Worm (Caenorhabditis elegans) whole organism, young adult: ENCODE measurements around the gene srj-37.

Experiments used
- B0035.1 ChIP-seq: sonication (generic microtip); optimal IDR thresholded peaks from 2 replicates; lab custom pipeline; 2016; ENCODE audit warnings: missing genetic modification characterization, mild to moderate bottlenecking, missing compliant biosample characterization, missing genotype, missing genetic modification reagents
- F10E7.11 ChIP-seq: sonication (generic microtip); optimal IDR thresholded peaks from 2 replicates; lab custom pipeline; 2017; ENCODE audit warnings: mild to moderate bottlenecking, missing genetic modification characterization, moderate library complexity, missing compliant biosample characterization
- K11D2.4 ChIP-seq: fragments of 200-800 bp; sonication (Bioruptor generic); IDR thresholded peaks from 2 replicates; pipeline ENCODE4 v1.3.6; 2022; ENCODE audit warnings: missing genetic modification reagents, missing genetic modification characterization, missing compliant biosample characterization
- Y53G8AR.9 ChIP-seq: fragments of 200-800 bp; sonication (Bioruptor generic); conservative IDR thresholded peaks from 2 replicates; pipeline ENCODE4 v1.3.6; 2022; ENCODE audit warnings: missing genetic modification reagents, missing genetic modification characterization, missing compliant biosample characterization
- Y56A3A.18 ChIP-seq: fragments of 200-800 bp; sonication (Bioruptor generic); IDR thresholded peaks from 2 replicates; pipeline ENCODE4 v1.3.6; 2022; ENCODE audit warnings: missing genetic modification reagents, missing genetic modification characterization, missing compliant biosample characterization
- ama-1 ChIP-seq, 3 experiments: fragments of 150-350 bp in 1 of 3; sonication (generic microtip) in 2 of 3; optimal IDR thresholded peaks; 2 replicates each; lab custom pipeline; 2014 to 2018; ENCODE audit warnings: missing biosample characterization in 2 of 3, missing genetic modification characterization in 2 of 3, missing genetic modification reagents in 2 of 3
- ceh-27 ChIP-seq: fragments of 200-800 bp; sonication (Bioruptor generic); optimal IDR thresholded peaks from 2 replicates; lab custom pipeline; 2018; ENCODE audit warnings: mild to moderate bottlenecking, missing genetic modification characterization, moderate library complexity, missing compliant biosample characterization
- ceh-40 ChIP-seq: fragments of 200-800 bp; sonication (Bioruptor generic); IDR thresholded peaks from 2 replicates; pipeline ENCODE4 v1.3.6; 2022; ENCODE audit warnings: missing genetic modification characterization, missing compliant biosample characterization
- ceh-91 ChIP-seq: fragments of 200-800 bp; sonication (Bioruptor generic); IDR thresholded peaks from 2 replicates; pipeline ENCODE4 v1.3.6; 2022; ENCODE audit warnings: missing genetic modification reagents, missing genetic modification characterization, missing compliant biosample characterization
- ets-4 ChIP-seq: fragments of 200-800 bp; sonication (Bioruptor generic); optimal IDR thresholded peaks from 2 replicates; lab custom pipeline; 2018; ENCODE audit warnings: mild to moderate bottlenecking, missing genetic modification characterization, missing compliant biosample characterization
- lag-1 ChIP-seq: fragments of 200-800 bp; sonication (Bioruptor generic); IDR thresholded peaks from 2 replicates; pipeline ENCODE4 v1.3.6; 2022; ENCODE audit warnings: missing genetic modification reagents, missing genetic modification characterization, missing compliant biosample characterization
- let-526 ChIP-seq: fragments of 200-800 bp; sonication (Bioruptor generic); IDR thresholded peaks from 2 replicates; pipeline ENCODE4 v1.3.6; 2022; ENCODE audit warnings: missing genetic modification reagents, missing genetic modification characterization, missing compliant biosample characterization
- lsy-27 ChIP-seq: sonication (generic microtip); optimal IDR thresholded peaks from 2 replicates; lab custom pipeline; 2017; ENCODE audit warnings: missing genetic modification characterization, mild to moderate bottlenecking, missing compliant biosample characterization, antibody characterized with exemption, missing genotype, borderline replicate concordance; ENCODE audit not compliant: insufficient read depth
- madf-6 ChIP-seq: fragments of 200-800 bp; sonication (Bioruptor generic); IDR thresholded peaks from 2 replicates; pipeline ENCODE4 v1.3.6; 2022; ENCODE audit warnings: missing genetic modification reagents, missing genetic modification characterization, missing compliant biosample characterization
- madf-8 ChIP-seq: fragments of 200-800 bp; sonication (Bioruptor generic); conservative IDR thresholded peaks from 2 replicates; pipeline ENCODE4 v1.3.6; 2022; ENCODE audit warnings: missing genetic modification reagents, missing genetic modification characterization, missing compliant biosample characterization
- nfya-1 ChIP-seq: sonication (generic microtip); optimal IDR thresholded peaks from 2 replicates; lab custom pipeline; 2017; ENCODE audit warnings: antibody characterized with exemption, missing compliant biosample characterization, missing genetic modification characterization, borderline replicate concordance; ENCODE audit not compliant: insufficient read depth
- nhr-80 ChIP-seq: sonication (generic microtip); optimal IDR thresholded peaks from 2 replicates; lab custom pipeline; 2016; ENCODE audit warnings: missing genetic modification characterization, missing compliant biosample characterization
- rcor-1 ChIP-seq: fragments of 200-800 bp; sonication (Bioruptor generic); IDR thresholded peaks from 2 replicates; pipeline ENCODE4 v1.3.6; 2022; ENCODE audit warnings: missing genetic modification reagents, missing genetic modification characterization, missing compliant biosample characterization
- unc-62 ChIP-seq: fragments of 150-350 bp; optimal IDR thresholded peaks from 2 replicates; lab custom pipeline; 2014; ENCODE audit warnings: missing biosample characterization, missing genetic modification reagents, missing genetic modification characterization
- zim-3 ChIP-seq: sonication (generic microtip); optimal IDR thresholded peaks from 2 replicates; lab custom pipeline; 2017; ENCODE audit warnings: mild to moderate bottlenecking, missing genetic modification characterization, moderate library complexity, missing compliant biosample characterization
- ztf-22 ChIP-seq: fragments of 200-800 bp; sonication (Bioruptor generic); optimal IDR thresholded peaks from 2 replicates; lab custom pipeline; 2018; ENCODE audit warnings: mild to moderate bottlenecking, missing genetic modification characterization, moderate library complexity, missing compliant biosample characterization
- ztf-28 ChIP-seq: fragments of 200-800 bp; sonication (Bioruptor generic); IDR thresholded peaks from 2 replicates; pipeline ENCODE4 v1.3.6; 2022; ENCODE audit warnings: missing genetic modification reagents, missing genetic modification characterization, missing compliant biosample characterization

The srj-37 gene

ce11 chrV:682031-682430, 43.6 kb downstream of the srj-37 start, which contains the start of gene srx-23:
Gene srx-23 (plus strand): TSS chrV:682331.
- TF ChIP-seq ets-4 (GFP tag; lab: Kevin White, UChicago) (no peak), Y56A3A.18 (GFP tag; lab: Robert Waterston, UW) (no peak), ceh-27 (GFP tag; lab: Kevin White, UChicago) (no peak), Y53G8AR.9 (GFP tag; lab: Robert Waterston, UW) (no peak), zim-3 (tag; lab: Kevin White, UChicago) (no peak), ceh-40 (GFP tag; lab: Robert Waterston, UW) (no peak), nfya-1 (tag; lab: Kevin White, UChicago) (no peak), lsy-27 (no peak), ztf-22 (GFP tag; lab: Kevin White, UChicago) (no peak), B0035.1 (no peak)

ce11 chrV:683858-684257, 45.4 kb downstream of the srj-37 start, which contains the start of gene F31F4.1:
Gene F31F4.1 (plus strand): TSS chrV:684060.
- TF ChIP-seq ztf-28 (GFP tag; lab: Robert Waterston, UW) (no peak), nhr-80 (tag; lab: Kevin White, UChicago) (peak; percentile 21)
- TF ChIP-seq, all 124 proteins: peak for 1

- TF ChIP-seq ets-4 (GFP tag; lab: Kevin White, UChicago) = no peak
- TF ChIP-seq unc-62 (GFP tag; lab: Kevin White, UChicago) = no peak
- no peak for TF ChIP-seq let-526 (GFP tag; lab: Robert Waterston, UW)
- no peak for TF ChIP-seq rcor-1
- no peak for TF ChIP-seq ama-1 (optimal IDR thresholded peaks at IDR 0.05; lab: Kevin White, UChicago)
- TF ChIP-seq ama-1 (GFP tag; optimal IDR thresholded peaks at IDR 0.05; lab: Kevin White, UChicago) = no peak
- no peak for TF ChIP-seq F10E7.11
- no peak for TF ChIP-seq K11D2.4 (GFP tag; lab: Robert Waterston, UW)
- TF ChIP-seq ceh-91 (GFP tag; lab: Robert Waterston, UW) = no peak
- TF ChIP-seq lag-1 (GFP tag; lab: Robert Waterston, UW) = no peak
- no peak for TF ChIP-seq madf-8 (GFP tag; lab: Robert Waterston, UW)
- no peak for TF ChIP-seq madf-6 (GFP tag; lab: Robert Waterston, UW)
These were observed 49.0 kb downstream of the srj-37 start, which contains the start of gene H25P19.1 for ce11 chrV:687384-687783. Gene H25P19.1 (plus strand): TSS chrV:687684.
